Worm (Caenorhabditis elegans): ENCODE measurements around the gene oig-8.

ce11 chrII:6616135-6616534 is 32.8 kb downstream of the oig-8 start:
- TF ChIP-seq pros-1 (tag; optimal IDR thresholded peaks at IDR 0.05) (no peak), ets-4 (tag; optimal IDR thresholded peaks at IDR 0.05) (no peak), lin-11 (tag; optimal IDR thresholded peaks at IDR 0.05) (no peak), fkh-10 (GFP tag; optimal IDR thresholded peaks at IDR 0.05) (no peak), dve-1 (tag; optimal IDR thresholded peaks at IDR 0.05) (no peak), pha-4 (tag; optimal IDR thresholded peaks at IDR 0.05) (no peak), nfya-1 (tag; optimal IDR thresholded peaks at IDR 0.05) (no peak), rnt-1 (tag; optimal IDR thresholded peaks at IDR 0.05) (no peak)

Measured in whole organism, late embryonic.